Worm (Caenorhabditis elegans) whole organism, midembryonic: ENCODE measurements around the gene sams-5.

Source experiments
- T22C8.4 ChIP-seq: fragments of 200-800 bp; sonication (Bioruptor generic); IDR thresholded peaks from 2 replicates; pipeline ENCODE4 v1.3.6; 2022; ENCODE audit warnings: missing genetic modification characterization, missing compliant biosample characterization
- cog-1 ChIP-seq: sonication (generic microtip); optimal IDR thresholded peaks from 2 replicates; lab custom pipeline; 2016; ENCODE audit warnings: missing genetic modification characterization, missing compliant biosample characterization
- flt-1 ChIP-seq: fragments of 200-800 bp; sonication (Bioruptor generic); IDR thresholded peaks from 2 replicates; pipeline ENCODE4 v1.3.6; 2022; ENCODE audit warnings: missing genetic modification characterization, missing compliant biosample characterization
- klf-2 ChIP-seq: fragments of 200-800 bp; sonication (Bioruptor generic); conservative IDR thresholded peaks from 2 replicates; pipeline ENCODE4 v1.3.6; 2022; ENCODE audit warnings: missing genetic modification reagents, missing genetic modification characterization, missing compliant biosample characterization
- med-1 ChIP-seq: sonication (generic microtip); optimal IDR thresholded peaks from 2 replicates; lab custom pipeline; 2017; ENCODE audit warnings: missing genetic modification characterization, mild to moderate bottlenecking, missing compliant biosample characterization, antibody characterized with exemption, missing genetic modification reagents; ENCODE audit not compliant: insufficient read depth
- ref-1 ChIP-seq: fragments of 200-800 bp; sonication (Bioruptor generic); conservative IDR thresholded peaks from 2 replicates; pipeline ENCODE4 v1.3.6; 2022; ENCODE audit warnings: missing genetic modification reagents, missing genetic modification characterization, missing compliant biosample characterization
- tab-1 ChIP-seq: fragments of 200-800 bp; sonication (Bioruptor generic); IDR thresholded peaks from 2 replicates; pipeline ENCODE4 v1.3.6; 2022; ENCODE audit warnings: missing genetic modification characterization, missing compliant biosample characterization
- ztf-23 ChIP-seq: fragments of 200-800 bp; sonication (Bioruptor generic); IDR thresholded peaks from 2 replicates; pipeline ENCODE4 v1.3.6; 2022; ENCODE audit warnings: missing genetic modification reagents, missing genetic modification characterization, missing compliant biosample characterization
- ztf-29 ChIP-seq: fragments of 200-800 bp; sonication (Bioruptor generic); IDR thresholded peaks from 2 replicates; pipeline ENCODE4 v1.3.6; 2022; ENCODE audit warnings: missing genetic modification reagents, missing genetic modification characterization, missing compliant biosample characterization

DNA sequence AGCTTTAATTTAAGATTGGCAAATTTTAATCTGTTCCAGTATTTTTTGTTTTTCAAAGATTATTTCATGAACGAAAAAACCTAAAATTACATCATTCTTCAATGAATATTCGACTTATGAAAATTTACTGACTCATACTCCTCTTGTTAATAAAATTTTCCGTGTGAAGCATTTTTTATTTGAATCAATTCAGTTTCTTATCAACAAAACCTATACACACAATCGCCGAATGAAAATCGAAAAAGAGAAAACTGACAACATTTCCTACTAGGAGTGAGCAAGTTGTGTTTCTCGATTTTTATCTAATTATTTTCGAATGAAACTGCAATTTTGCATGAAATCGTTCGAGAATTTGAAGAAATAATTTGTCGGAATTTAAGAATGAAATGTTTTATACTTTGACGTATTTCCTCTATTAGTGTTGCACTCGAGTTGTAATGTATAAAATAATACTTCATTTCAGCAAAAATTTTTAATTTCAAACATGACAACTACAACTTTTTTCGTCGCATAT, 48.7 kb downstream of the sams-5 start, which contains the start of gene F58F9.4:
- TF ChIP-seq klf-2 (GFP tag; lab: Robert Waterston, UW) = no peak
- no peak for TF ChIP-seq ref-1 (GFP tag; lab: Robert Waterston, UW)
- TF ChIP-seq ztf-23 (GFP tag; lab: Robert Waterston, UW) = no peak
- TF ChIP-seq ztf-29 (GFP tag; lab: Robert Waterston, UW) = no peak
- no peak for TF ChIP-seq flt-1 (GFP tag; lab: Robert Waterston, UW)
- no peak for TF ChIP-seq tab-1 (GFP tag; lab: Robert Waterston, UW)
- no peak for TF ChIP-seq T22C8.4
- no peak for TF ChIP-seq med-1
- TF ChIP-seq cog-1 (tag; lab: Kevin White, UChicago) = no peak
